Worm (Caenorhabditis elegans): Measurements from ENCODE around the gene C49C3.7.

DNA sequence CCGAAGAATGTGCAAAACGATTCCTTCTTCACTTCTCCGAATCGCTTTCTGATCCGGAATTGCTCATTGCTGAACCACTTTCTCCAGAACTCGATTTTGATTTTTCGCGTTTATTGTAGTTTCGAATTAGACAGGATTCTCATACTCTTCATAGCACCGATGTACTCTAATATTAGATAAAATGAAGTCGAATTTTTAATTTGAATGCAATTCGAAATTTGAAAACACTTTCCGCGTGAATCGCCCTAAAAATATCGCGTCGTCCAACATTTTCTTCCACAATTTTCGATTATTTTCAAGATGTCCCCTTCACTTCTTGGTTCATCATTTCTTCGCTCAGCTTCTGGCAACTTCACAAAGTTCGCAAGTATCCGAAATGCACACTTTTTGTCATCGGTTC is 49.7 kb downstream of the C49C3.7 start, which contains the start of gene C30H6.8:
- TF ChIP-seq ama-1 (optimal IDR thresholded peaks at IDR 0.05), result no peak
- no peak for TF ChIP-seq tbx-11 (GFP tag; IDR thresholded peaks at IDR 0.05)
- no peak for TF ChIP-seq pes-1 (GFP tag; IDR thresholded peaks at IDR 0.05)
- no peak for TF ChIP-seq tra-4 (tag; optimal IDR thresholded peaks at IDR 0.05)
- no peak for TF ChIP-seq hmg-4 (GFP tag; optimal IDR thresholded peaks at IDR 0.05)
- no peak for TF ChIP-seq aly-1 (tag; optimal IDR thresholded peaks at IDR 0.05)
- TF ChIP-seq B0310.2 (tag; optimal IDR thresholded peaks at IDR 0.05), result no peak
- TF ChIP-seq F13C5.2 (tag; optimal IDR thresholded peaks at IDR 0.05), result no peak
- TF ChIP-seq sea-1 (GFP tag; conservative IDR thresholded peaks at IDR 0.05), result no peak
